Worm (Caenorhabditis elegans) whole organism, young adult: ENCODE results near the gene Y40H7A.10.
A peak's percentile ranks its signal among the peaks of the same experiment; 100 is the strongest.

Experiments
- B0019.2 ChIP-seq: fragments of 200-800 bp; sonication (Bioruptor generic); conservative IDR thresholded peaks from 2 replicates; pipeline ENCODE4 v1.3.6; 2022; ENCODE audit warnings: missing genetic modification reagents, missing genetic modification characterization, missing compliant biosample characterization
- B0261.1 ChIP-seq: sonication (generic microtip); optimal IDR thresholded peaks from 2 replicates; lab custom pipeline; 2016; ENCODE audit warnings: mild to moderate bottlenecking, missing genetic modification characterization, moderate library complexity, missing compliant biosample characterization
- C06A6.2 ChIP-seq: fragments of 200-800 bp; sonication (Bioruptor generic); conservative IDR thresholded peaks from 2 replicates; pipeline ENCODE4 v1.3.6; 2022; ENCODE audit warnings: missing genetic modification characterization, missing compliant biosample characterization
- D2030.7 ChIP-seq: fragments of 200-800 bp; sonication (Bioruptor generic); IDR thresholded peaks from 2 replicates; pipeline ENCODE4 v1.3.6; 2022; ENCODE audit warnings: missing genetic modification reagents, missing genetic modification characterization, missing compliant biosample characterization
- F49E8.2 ChIP-seq: sonication (generic microtip); optimal IDR thresholded peaks from 3 replicates; lab custom pipeline; 2017; ENCODE audit warnings: missing genetic modification characterization, mild to moderate bottlenecking, missing compliant biosample characterization, antibody characterized with exemption, moderate library complexity; ENCODE audit not compliant: insufficient read depth
- F55B11.4 ChIP-seq: sonication (generic microtip); optimal IDR thresholded peaks from 2 replicates; lab custom pipeline; 2016; ENCODE audit warnings: missing compliant biosample characterization, missing genetic modification characterization, borderline replicate concordance; ENCODE audit not compliant: insufficient read depth
- Y56A3A.18 ChIP-seq: fragments of 200-800 bp; sonication (Bioruptor generic); IDR thresholded peaks from 2 replicates; pipeline ENCODE4 v1.3.6; 2022; ENCODE audit warnings: missing genetic modification reagents, missing genetic modification characterization, missing compliant biosample characterization
- Y95B8A.8 ChIP-seq: fragments of 200-800 bp; sonication (Bioruptor generic); IDR thresholded peaks from 2 replicates; pipeline ENCODE4 v1.3.6; 2022; ENCODE audit warnings: missing genetic modification reagents, missing genetic modification characterization, missing compliant biosample characterization
- ZK185.1 ChIP-seq: sonication (generic microtip); optimal IDR thresholded peaks from 2 replicates; lab custom pipeline; 2016; ENCODE audit warnings: mild to moderate bottlenecking, missing genetic modification characterization, missing compliant biosample characterization; ENCODE audit not compliant: poor library complexity, severe bottlenecking
- attf-6 ChIP-seq: fragments of 200-800 bp; sonication (Bioruptor generic); IDR thresholded peaks from 2 replicates; pipeline ENCODE4 v1.3.6; 2022; ENCODE audit warnings: missing genetic modification reagents, missing genetic modification characterization, missing compliant biosample characterization
- dpff-1 ChIP-seq: sonication (generic microtip); optimal IDR thresholded peaks from 2 replicates; lab custom pipeline; 2017; ENCODE audit warnings: mild to moderate bottlenecking, missing genetic modification characterization, missing compliant biosample characterization
- hmg-1.2 ChIP-seq: fragments of 200-800 bp; sonication (Bioruptor generic); IDR thresholded peaks from 2 replicates; pipeline ENCODE4 v1.3.6; 2022; ENCODE audit warnings: missing genetic modification reagents, missing genetic modification characterization, missing compliant biosample characterization
- lin-35 ChIP-seq, 3 experiments: fragments of 150-350 bp in 2 of 3; sonication (generic microtip) in 1 of 3; optimal IDR thresholded peaks; 2 replicates each; lab custom pipeline; 2014 to 2018; ENCODE audit warnings: missing biosample characterization in 3 of 3, missing genetic modification characterization in 3 of 3, missing genetic modification reagents in 3 of 3
- lin-40 ChIP-seq: sonication (generic microtip); optimal IDR thresholded peaks from 2 replicates; lab custom pipeline; 2016; ENCODE audit warnings: missing genetic modification characterization, mild to moderate bottlenecking, missing compliant biosample characterization, missing genotype, missing genetic modification reagents
- lin-54 ChIP-seq: fragments of 200-800 bp; sonication (Bioruptor generic); optimal IDR thresholded peaks from 2 replicates; lab custom pipeline; 2018; ENCODE audit warnings: mild to moderate bottlenecking, missing genetic modification characterization, missing compliant biosample characterization
- lsl-1 ChIP-seq: fragments of 200-800 bp; sonication (Bioruptor generic); optimal IDR thresholded peaks from 2 replicates; lab custom pipeline; 2018; ENCODE audit warnings: mild to moderate bottlenecking, missing genetic modification characterization, moderate library complexity, missing compliant biosample characterization
- mes-4 ChIP-seq: sonication (generic microtip); optimal IDR thresholded peaks from 2 replicates; lab custom pipeline; 2016; ENCODE audit warnings: missing genotype, missing genetic modification characterization, missing compliant biosample characterization
- nhr-120 ChIP-seq: fragments of 200-800 bp; sonication (Bioruptor generic); IDR thresholded peaks from 2 replicates; pipeline ENCODE4 v1.3.6; 2022; ENCODE audit warnings: missing genetic modification characterization, missing compliant biosample characterization
- pbrm-1 ChIP-seq: fragments of 200-800 bp; sonication (Bioruptor generic); IDR thresholded peaks from 2 replicates; pipeline ENCODE4 v1.3.6; 2022; ENCODE audit warnings: missing genetic modification reagents, missing genetic modification characterization, missing compliant biosample characterization
- rcor-1 ChIP-seq: fragments of 200-800 bp; sonication (Bioruptor generic); IDR thresholded peaks from 2 replicates; pipeline ENCODE4 v1.3.6; 2022; ENCODE audit warnings: missing genetic modification reagents, missing genetic modification characterization, missing compliant biosample characterization
- rpc-1 ChIP-seq, 2 experiments: fragments of 150-350 bp in 1 of 2; sonication (generic microtip) in 1 of 2; optimal IDR thresholded peaks; 2 replicates each; lab custom pipeline; 2014 to 2018; ENCODE audit warnings: missing biosample characterization in 1 of 2, missing genetic modification characterization in 1 of 2, missing genetic modification reagents in 1 of 2, missing genotype in 1 of 2
- snpc-1.1 ChIP-seq: sonication (generic microtip); optimal IDR thresholded peaks from 2 replicates; lab custom pipeline; 2017; ENCODE audit warnings: missing genetic modification characterization, mild to moderate bottlenecking, missing compliant biosample characterization, antibody characterized with exemption, moderate library complexity, missing genotype, missing genetic modification reagents; ENCODE audit not compliant: insufficient read depth
- snpc-1.3 ChIP-seq: sonication (generic microtip); optimal IDR thresholded peaks from 2 replicates; lab custom pipeline; 2017; ENCODE audit warnings: missing genetic modification characterization, mild to moderate bottlenecking, missing compliant biosample characterization, antibody characterized with exemption, moderate library complexity, missing genotype, missing genetic modification reagents; ENCODE audit not compliant: insufficient read depth
- snpc-3.4 ChIP-seq: sonication (generic microtip); optimal IDR thresholded peaks from 2 replicates; lab custom pipeline; 2017; ENCODE audit warnings: missing genetic modification characterization, mild to moderate bottlenecking, missing compliant biosample characterization, antibody characterized with exemption, moderate library complexity, missing genotype, missing genetic modification reagents
- snpc-4 ChIP-seq, 5 experiments: fragments of 150-350 bp in 1 of 5; sonication (generic microtip) in 4 of 5; optimal IDR thresholded peaks; 2 replicates each; lab custom pipeline; 2014 to 2018; ENCODE audit warnings: missing genetic modification characterization in 5 of 5, missing biosample characterization in 3 of 5, antibody characterized with exemption in 2 of 5, mild to moderate bottlenecking in 2 of 5, missing compliant biosample characterization in 2 of 5, missing genotype in 2 of 5, moderate library complexity in 2 of 5, missing genetic modification reagents in 1 of 5
- tbp1 ChIP-seq: fragments of 200-800 bp; sonication (Bioruptor generic); optimal IDR thresholded peaks from 2 replicates; lab custom pipeline; 2018; ENCODE audit warnings: mild to moderate bottlenecking, missing genetic modification characterization, missing compliant biosample characterization
- tlf-1 ChIP-seq: fragments of 200-800 bp; sonication (Bioruptor generic); optimal IDR thresholded peaks from 2 replicates; lab custom pipeline; 2018; ENCODE audit warnings: mild to moderate bottlenecking, missing genetic modification characterization, missing compliant biosample characterization
- unc-130 ChIP-seq: sonication (generic microtip); optimal IDR thresholded peaks from 2 replicates; lab custom pipeline; 2016; ENCODE audit warnings: missing genetic modification reagents, missing genetic modification characterization, missing compliant biosample characterization
- ztf-25 ChIP-seq: fragments of 200-800 bp; sonication (Bioruptor generic); IDR thresholded peaks from 2 replicates; pipeline ENCODE4 v1.3.6; 2022; ENCODE audit warnings: missing genetic modification reagents, missing genetic modification characterization, missing compliant biosample characterization
- ztf-3 ChIP-seq: fragments of 200-800 bp; sonication (Bioruptor generic); optimal IDR thresholded peaks from 2 replicates; lab custom pipeline; 2018; ENCODE audit warnings: mild to moderate bottlenecking, missing genetic modification characterization, missing compliant biosample characterization

Y40H7A.10 gene

ce11 chrIV:15245655-15246054 is 30.3 kb upstream of the Y40H7A.10 start, which contains the start of gene Y73F8A.36:
Gene Y73F8A.36, plus strand, starts transcription at chrIV:15245955.
- TF ChIP-seq lin-40 (no peak), dpff-1 (tag; lab: Kevin White, UChicago) (no peak)

ce11 chrIV:15235856-15236255 is 20.5 kb upstream of the Y40H7A.10 start, which contains the start of gene lgc-52:
Gene lgc-52, plus strand, starts transcription at chrIV:15236123.
- TF ChIP-seq tlf-1 (GFP tag; lab: Kevin White, UChicago) (no peak), snpc-3.4 (tag; lab: Kevin White, UChicago) (no peak), Y95B8A.8 (GFP tag; lab: Robert Waterston, UW) (no peak), ztf-25 (GFP tag; lab: Robert Waterston, UW) (no peak), F49E8.2 (tag; lab: Kevin White, UChicago) (no peak), mes-4 (tag; lab: Kevin White, UChicago) (no peak)

DNA sequence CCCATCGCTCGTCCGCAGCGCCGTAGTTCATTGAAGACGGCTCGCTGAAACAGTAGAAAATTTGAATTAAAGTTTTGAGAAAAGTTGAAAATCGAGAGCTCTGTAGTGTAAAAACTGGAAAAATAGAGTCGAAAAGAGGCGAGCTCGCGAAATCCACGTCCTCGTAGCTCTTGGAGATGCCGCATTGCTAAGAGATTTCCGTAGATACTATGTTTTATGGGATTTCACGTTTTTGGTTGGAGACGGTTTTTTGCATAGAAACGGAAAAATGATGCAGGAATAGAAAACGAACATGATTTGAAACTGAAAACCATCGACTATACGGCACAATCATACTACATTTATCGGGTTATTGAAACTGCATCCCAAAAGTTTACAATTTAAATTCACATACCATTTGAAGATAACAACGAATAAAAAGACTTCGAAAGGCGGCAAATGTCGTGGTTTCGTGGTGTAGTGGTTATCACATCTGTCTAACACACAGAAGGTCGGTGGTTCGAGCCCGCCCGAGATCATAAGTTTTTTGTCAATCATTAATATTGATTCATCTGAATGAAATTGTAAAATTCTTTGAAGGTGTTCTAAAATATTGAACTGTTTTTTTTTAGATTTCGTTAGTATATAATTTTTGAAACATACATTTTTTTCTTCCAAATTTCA is 19.7 kb upstream of the Y40H7A.10 start, which contains the start of gene pkd-2:
pkd-2 (minus strand) TSS at position 51 of the 663 bp plus-strand sequence.
- TF ChIP-seq C06A6.2 (GFP tag; lab: Robert Waterston, UW) (no peak), D2030.7 (GFP tag; lab: Robert Waterston, UW) (peak; percentile 64), rpc-1 (optimal IDR thresholded peaks at IDR 0.05; lab: Kevin White, UChicago) (peak; percentile 72), rpc-1 (tag; optimal IDR thresholded peaks at IDR 0.05; lab: Kevin White, UChicago) (peak; percentile 79), B0019.2 (GFP tag; lab: Robert Waterston, UW) (0 out of 2 replicates have a peak, but pooled peaks have one; percentile 12), B0261.1 (tag; lab: Kevin White, UChicago) (peak; percentile 65), tbp1 (peak; percentile 88), snpc-1.3 (tag; lab: Kevin White, UChicago) (peak; percentile 77), F49E8.2 (tag; lab: Kevin White, UChicago) (peak; percentile 22), pbrm-1 (GFP tag; lab: Robert Waterston, UW) (0 out of 2 replicates have a peak, but pooled peaks have one; percentile 71), ztf-3 (GFP tag; lab: Kevin White, UChicago) (no peak), lin-35 (GFP tag; optimal IDR thresholded peaks at IDR 0.05; lab: Kevin White, UChicago) (peak in 1 of 3 experiments; percentile 0), rcor-1 (GFP tag; lab: Robert Waterston, UW) (peak; percentile 61), hmg-1.2 (0 out of 2 replicates have a peak, but pooled peaks have one; percentile 17), snpc-3.4 (tag; lab: Kevin White, UChicago) (peak; percentile 13), snpc-1.1 (tag; lab: Kevin White, UChicago) (peak; percentile 57), unc-130 (no peak), F55B11.4 (tag; lab: Kevin White, UChicago) (no peak), Y56A3A.18 (GFP tag; lab: Robert Waterston, UW) (0 out of 2 replicates have a peak, but pooled peaks have one; percentile 14), nhr-120 (GFP tag; lab: Robert Waterston, UW) (no peak), ZK185.1 (tag; lab: Kevin White, UChicago) (peak; percentile 32), lin-54 (GFP tag; lab: Kevin White, UChicago) (peak; percentile 49), snpc-4 (GFP tag; optimal IDR thresholded peaks at IDR 0.05; lab: Kevin White, UChicago) (peak; percentile 93), snpc-4 (tag; optimal IDR thresholded peaks at IDR 0.05; lab: Kevin White, UChicago) (peak; percentile 25 to 98 (median 96)), attf-6 (GFP tag; lab: Robert Waterston, UW) (peak; percentile 99), lsl-1 (GFP tag; lab: Kevin White, UChicago) (peak; percentile 15)
